Fruit fly (Drosophila melanogaster) Kc167 (cell line): ENCODE data around the gene CG15547.

ENCODE experiments used
- Myc ChIP-seq: fragments of >200 bp; optimal IDR thresholded peaks from 2 replicates; lab custom pipeline; 2017; ENCODE audit warnings: missing external identifiers
- insv ChIP-seq: fragments of >200 bp; optimal IDR thresholded peaks from 3 replicates; lab custom pipeline; 2018; ENCODE audit warnings: missing external identifiers
- psq ChIP-seq: fragments of >200 bp; optimal IDR thresholded peaks from 2 replicates; lab custom pipeline; 2017; ENCODE audit warnings: missing external identifiers
- ttk ChIP-seq: sonication (Bioruptor generic); optimal IDR thresholded peaks from 2 replicates; lab custom pipeline; 2017; ENCODE audit warnings: missing external identifiers

dm6 chr3R:30923581-30923980, 40.3 kb upstream of the CG15547 start:
- TF ChIP-seq psq (lab: Kevin White, UChicago) (no peak), Myc (lab: Kevin White, UChicago) (no peak), insv (lab: Kevin White, UChicago) (no peak), ttk (lab: Kevin White, UChicago) (no peak)
